Fruit fly (Drosophila melanogaster): ENCODE measurements around the gene ush.

Gene ush

dm6 chr2L:563769-564550 is 87.9 kb downstream of the ush start, which contains the start of the genes uncNacbeta and CG2794 (continued):
- no peak for TF ChIP-seq Mes4 (GFP tag; optimal IDR thresholded peaks at IDR 0.05)
- TF ChIP-seq H15 (GFP tag; IDR thresholded peaks at IDR 0.05), result no peak
- TF ChIP-seq CG7839 (tag; optimal IDR thresholded peaks at IDR 0.05), result no peak
- TF ChIP-seq crp (GFP tag; optimal IDR thresholded peaks at IDR 0.05), result peak in 1 of 2 experiments; percentile 61
- TF ChIP-seq pros (GFP tag; optimal IDR thresholded peaks at IDR 0.05), result no peak
- TF ChIP-seq CG15601 (tag; optimal IDR thresholded peaks at IDR 0.05), result no peak
- TF ChIP-seq phol (tag; optimal IDR thresholded peaks at IDR 0.05), result peak; percentile 3
- TF ChIP-seq HHEX (GFP tag; optimal IDR thresholded peaks at IDR 0.05), result no peak
- 0 out of 3 replicates have a peak, but pooled peaks have one; percentile 22 for TF ChIP-seq mld (GFP tag; IDR thresholded peaks at IDR 0.05; ENCODE audit: partially characterized antibody)
- peak; percentile 57 for TF ChIP-seq HmgD (GFP tag; optimal IDR thresholded peaks at IDR 0.05)
- no peak for TF ChIP-seq p53 (GFP tag; optimal IDR thresholded peaks at IDR 0.05)
- peak; percentile 71; the same call in 2 of the 3 replicates for TF ChIP-seq CG6791 (GFP tag; IDR thresholded peaks at IDR 0.05; ENCODE audit: partially characterized antibody)
- TF ChIP-seq CrebB (tag; optimal IDR thresholded peaks at IDR 0.05), result no peak
- no peak for TF ChIP-seq CG10462 (GFP tag; optimal IDR thresholded peaks at IDR 0.05)
- no peak for TF ChIP-seq CG5245 (GFP tag; optimal IDR thresholded peaks at IDR 0.05)
- TF ChIP-seq CG14014 (GFP tag; IDR thresholded peaks at IDR 0.05), result no peak
- TF ChIP-seq Sox100B (GFP tag; optimal IDR thresholded peaks at IDR 0.05), result no peak
- TF ChIP-seq CG17829 (tag; optimal IDR thresholded peaks at IDR 0.05), result peak; percentile 16
- peak; percentile 83 for TF ChIP-seq HLH4C (GFP tag; IDR thresholded peaks at IDR 0.05; ENCODE audit: partially characterized antibody)

DNA sequence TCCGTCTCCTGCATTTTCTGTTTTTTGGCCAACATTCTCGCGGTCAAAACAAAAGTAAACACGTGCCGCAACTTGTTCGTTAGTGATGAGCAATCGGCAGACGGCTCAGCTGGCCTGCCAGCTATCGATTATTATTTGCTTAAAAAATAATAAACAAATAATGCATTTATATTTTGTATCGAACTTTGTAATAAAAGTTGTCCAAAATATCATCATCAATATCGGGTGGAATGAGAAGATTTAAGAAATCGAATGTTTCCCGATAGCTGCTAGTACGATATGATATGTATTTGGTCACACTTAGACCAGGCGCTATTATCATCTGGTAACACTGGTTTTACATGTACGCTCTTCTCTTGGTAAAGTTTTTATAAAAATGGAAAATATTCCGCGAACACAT is 92.0 kb downstream of the ush start, which contains the start of the genes Nle and Sf3b1:
Gene Nle (minus strand): TSS at position 92 of the 400 bp plus-strand sequence.
Gene Sf3b1 (plus strand): TSS at position 311 of the 400 bp plus-strand sequence.
- TF ChIP-seq Fer1 (GFP tag; optimal IDR thresholded peaks at IDR 0.05) (peak; percentile 46), CG11723 (GFP tag; optimal IDR thresholded peaks at IDR 0.05) (no peak), Oaz (GFP tag; IDR thresholded peaks at IDR 0.05) (no peak), CG6854 (GFP tag; optimal IDR thresholded peaks at IDR 0.05) (no peak), twi (tag; optimal IDR thresholded peaks at IDR 0.05) (peak; percentile 68), CG9215 (GFP tag; IDR thresholded peaks at IDR 0.05) (peak; percentile 65), salm (tag; optimal IDR thresholded peaks at IDR 0.05) (no peak), CG12769 (tag; optimal IDR thresholded peaks at IDR 0.05) (no peak), btn (GFP tag; optimal IDR thresholded peaks at IDR 0.05) (no peak), tgo (GFP tag; IDR thresholded peaks at IDR 0.05) (no peak), CG18262 (tag; optimal IDR thresholded peaks at IDR 0.05) (peak; percentile 40), Spps (tag; optimal IDR thresholded peaks at IDR 0.05) (peak; percentile 31), ranshi (GFP tag; IDR thresholded peaks at IDR 0.05) (no peak), ham (GFP tag; IDR thresholded peaks at IDR 0.05) (no peak), shn (GFP tag; optimal IDR thresholded peaks at IDR 0.05) (peak; percentile 46), CG17829 (tag; optimal IDR thresholded peaks at IDR 0.05) (peak; percentile 80), fd3F (GFP tag; optimal IDR thresholded peaks at IDR 0.05) (no peak), CG7556 (GFP tag; optimal IDR thresholded peaks at IDR 0.05) (no peak), CG8359 (GFP tag; optimal IDR thresholded peaks at IDR 0.05; ENCODE audit: borderline replicate concordance) (no peak), ATbp (GFP tag; optimal IDR thresholded peaks at IDR 0.05) (no peak), mam (GFP tag; optimal IDR thresholded peaks at IDR 0.05) (peak; percentile 57), CG6791 (GFP tag; IDR thresholded peaks at IDR 0.05; ENCODE audit: partially characterized antibody) (peak; percentile 85), pfk (GFP tag; optimal IDR thresholded peaks at IDR 0.05) (no peak), CG1647 (GFP tag; optimal IDR thresholded peaks at IDR 0.05) (peak; percentile 23), Hand (GFP tag; optimal IDR thresholded peaks at IDR 0.05) (no peak), tio (GFP tag; optimal IDR thresholded peaks at IDR 0.05) (no peak), ind (GFP tag; optimal IDR thresholded peaks at IDR 0.05) (no peak), HLH54F (GFP tag; optimal IDR thresholded peaks at IDR 0.05) (peak; percentile 54), CG11504 (tag; optimal IDR thresholded peaks at IDR 0.05) (no peak), Dad (GFP tag; optimal IDR thresholded peaks at IDR 0.05) (peak; percentile 10), CG9932 (GFP tag; IDR thresholded peaks at IDR 0.05) (peak; percentile 80), CG14014 (GFP tag; IDR thresholded peaks at IDR 0.05) (no peak)

Data from whole organism, embryonic.